Fruit fly (Drosophila melanogaster) whole organism, pupa: ENCODE data around the gene Svip.

ENCODE experiments used
- CG17806 ChIP-seq: fragments of 200-800 bp; sonication (Bioruptor generic); optimal IDR thresholded peaks from 2 replicates; lab custom pipeline; 2018; ENCODE audit warnings: missing biosample characterization, mild to moderate bottlenecking, missing genetic modification characterization, moderate library complexity
- CG34367 ChIP-seq: fragments of 200-800 bp; sonication (Bioruptor generic); optimal IDR thresholded peaks from 2 replicates; lab custom pipeline; 2018; ENCODE audit warnings: missing biosample characterization, mild to moderate bottlenecking, missing genetic modification characterization
- fd96Ca ChIP-seq: fragments of 200-800 bp; sonication (Bioruptor generic); IDR thresholded peaks from 3 replicates; pipeline ENCODE4 v1.3.6; 2022; ENCODE audit warnings: missing biosample characterization, missing genetic modification characterization

DNA sequence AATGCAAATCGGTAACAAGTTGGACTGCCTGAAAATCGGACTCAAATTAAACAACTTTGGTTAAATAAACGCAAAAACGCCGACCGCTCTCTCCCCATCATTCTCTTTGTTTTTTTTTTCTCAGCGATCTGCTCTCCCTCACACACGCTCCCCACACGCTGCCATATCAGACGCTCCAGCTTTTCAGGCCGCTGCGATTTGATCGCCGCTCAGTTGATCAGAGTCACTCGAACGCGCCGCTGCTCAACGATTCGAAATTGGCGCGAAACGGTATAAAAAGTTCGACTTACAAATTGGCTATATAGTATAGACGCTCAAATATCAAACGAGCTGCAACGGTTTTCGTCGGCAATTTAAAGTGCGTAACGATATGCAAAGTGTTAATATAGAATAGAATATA, 18.6 kb upstream of the Svip start:
- TF ChIP-seq CG34367 (tag; lab: Kevin White, UChicago) (no peak), CG17806 (tag; lab: Kevin White, UChicago) (no peak), fd96Ca (peak; percentile 17; the same call in 1 of the 3 replicates)
